Fruit fly (Drosophila melanogaster): Measurements from ENCODE around the gene CG43750.

- TF ChIP-seq Pif1B (GFP tag; optimal IDR thresholded peaks at IDR 0.05) (no peak), CG8159 (tag; optimal IDR thresholded peaks at IDR 0.05) (peak; percentile 4), CG32121 (GFP tag; IDR thresholded peaks at IDR 0.05) (no peak), D1 (tag; optimal IDR thresholded peaks at IDR 0.05) (no peak), CG15710 (tag; optimal IDR thresholded peaks at IDR 0.05) (no peak), CG8301 (tag; optimal IDR thresholded peaks at IDR 0.05) (no peak), gl (tag; optimal IDR thresholded peaks at IDR 0.05) (no peak)
Measured at dm6 chr2L:2394872-2395271, 4.4 kb upstream of the CG43750 start.
